Worm (Caenorhabditis elegans) whole organism, L1 larva: ENCODE data around the gene sod-4.

Experiments
- C04F5.9 ChIP-seq: sonication (generic microtip); optimal IDR thresholded peaks from 2 replicates; lab custom pipeline; 2016; ENCODE audit warnings: missing genetic modification characterization, missing compliant biosample characterization
- C34B4.2 ChIP-seq: sonication (generic microtip); optimal IDR thresholded peaks from 2 replicates; lab custom pipeline; 2017; ENCODE audit warnings: mild to moderate bottlenecking, missing genetic modification characterization, missing compliant biosample characterization
- F16B12.6 ChIP-seq: fragments of 150-350 bp; optimal IDR thresholded peaks from 2 replicates; lab custom pipeline; 2014; ENCODE audit warnings: missing biosample characterization, missing genetic modification characterization
- Y116A8C.19 ChIP-seq: sonication (generic microtip); optimal IDR thresholded peaks from 2 replicates; lab custom pipeline; 2016; ENCODE audit warnings: missing compliant biosample characterization, missing genetic modification characterization, borderline replicate concordance
- aha-1 ChIP-seq: fragments of 150-350 bp; optimal IDR thresholded peaks from 2 replicates; lab custom pipeline; 2014; ENCODE audit warnings: missing biosample characterization, missing genetic modification characterization
- alr-1 ChIP-seq: fragments of 200-800 bp; sonication (Bioruptor generic); optimal IDR thresholded peaks from 2 replicates; lab custom pipeline; 2018; ENCODE audit warnings: borderline replicate concordance, mild to moderate bottlenecking, missing genetic modification characterization, missing compliant biosample characterization
- aly-2 ChIP-seq: fragments of 150-350 bp; optimal IDR thresholded peaks from 2 replicates; lab custom pipeline; 2014; ENCODE audit warnings: missing biosample characterization, missing genetic modification characterization
- ama-1 ChIP-seq: fragments of 150-350 bp; optimal IDR thresholded peaks from 2 replicates; lab custom pipeline; 2014
- ceh-63 ChIP-seq: fragments of 200-800 bp; sonication (Bioruptor generic); optimal IDR thresholded peaks from 2 replicates; lab custom pipeline; 2018; ENCODE audit warnings: mild to moderate bottlenecking, missing genetic modification characterization, missing compliant biosample characterization
- ceh-8 ChIP-seq: fragments of 200-800 bp; sonication (Bioruptor generic); optimal IDR thresholded peaks from 2 replicates; lab custom pipeline; 2018; ENCODE audit warnings: mild to moderate bottlenecking, missing genetic modification characterization, moderate library complexity, missing compliant biosample characterization
- ceh-82 ChIP-seq, 3 experiments: fragments of 150-350 bp in 1 of 3; sonication (generic microtip) in 2 of 3; optimal IDR thresholded peaks; 2 replicates each; lab custom pipeline; 2014 to 2017; ENCODE audit warnings: missing biosample characterization in 3 of 3, missing genetic modification characterization in 3 of 3
- ceh-88 ChIP-seq: fragments of 200-800 bp; sonication (Bioruptor generic); IDR thresholded peaks from 2 replicates; pipeline ENCODE4 v1.3.6; 2022; ENCODE audit warnings: missing genetic modification characterization, missing compliant biosample characterization
- ceh-90 ChIP-seq: sonication (generic microtip); optimal IDR thresholded peaks from 2 replicates; lab custom pipeline; 2016; ENCODE audit warnings: missing genetic modification characterization, missing compliant biosample characterization
- ces-1 ChIP-seq: fragments of 150-350 bp; optimal IDR thresholded peaks from 2 replicates; lab custom pipeline; 2014; ENCODE audit warnings: missing biosample characterization, missing genetic modification reagents, missing genetic modification characterization
- dsc-1 ChIP-seq: sonication (generic microtip); optimal IDR thresholded peaks from 2 replicates; lab custom pipeline; 2016; ENCODE audit warnings: mild to moderate bottlenecking, missing genetic modification characterization, missing compliant biosample characterization
- efl-1 ChIP-seq, 4 experiments: fragments of 150-350 bp; optimal IDR thresholded peaks in 3 of 4; peaks in 1 of 4; 1 replicate in 1 of 4; 2 replicates in 3 of 4; lab custom pipeline; 2014; ENCODE audit warnings: missing biosample characterization in 2 of 4, missing genetic modification characterization in 2 of 4, missing genetic modification reagents in 2 of 4
- efl-3 ChIP-seq: fragments of 200-800 bp; sonication (Bioruptor generic); optimal IDR thresholded peaks from 2 replicates; lab custom pipeline; 2018; ENCODE audit warnings: mild to moderate bottlenecking, missing genetic modification characterization, missing compliant biosample characterization
- egl-13 ChIP-seq: sonication (generic microtip); optimal IDR thresholded peaks from 2 replicates; lab custom pipeline; 2016; ENCODE audit warnings: missing genotype, missing genetic modification reagents, missing genetic modification characterization, missing compliant biosample characterization
- elt-2 ChIP-seq: sonication (generic microtip); optimal IDR thresholded peaks from 2 replicates; lab custom pipeline; 2016; ENCODE audit warnings: missing genetic modification characterization, mild to moderate bottlenecking, inconsistent platforms, missing compliant biosample characterization, missing genetic modification reagents
- fkh-4 ChIP-seq: sonication (generic microtip); optimal IDR thresholded peaks from 2 replicates; lab custom pipeline; 2016; ENCODE audit warnings: missing compliant biosample characterization, missing genetic modification characterization, borderline replicate concordance
- fkh-8 ChIP-seq: sonication (generic microtip); optimal IDR thresholded peaks from 2 replicates; lab custom pipeline; 2016; ENCODE audit warnings: mild to moderate bottlenecking, missing genetic modification characterization, missing compliant biosample characterization
- fos-1 ChIP-seq: fragments of 150-350 bp; optimal IDR thresholded peaks from 2 replicates; lab custom pipeline; 2014; ENCODE audit warnings: missing biosample characterization, missing genetic modification characterization
- grh-1 ChIP-seq: fragments of 200-800 bp; sonication (Bioruptor generic); IDR thresholded peaks from 2 replicates; pipeline ENCODE4 v1.3.6; 2022; ENCODE audit warnings: missing genetic modification reagents, missing genetic modification characterization, missing compliant biosample characterization
- hlh-4 ChIP-seq: sonication (generic microtip); optimal IDR thresholded peaks from 2 replicates; lab custom pipeline; 2016; ENCODE audit warnings: mild to moderate bottlenecking, missing genetic modification characterization, missing compliant biosample characterization
- hpl-2 ChIP-seq: fragments of 150-350 bp; optimal IDR thresholded peaks from 2 replicates; lab custom pipeline; 2014; ENCODE audit warnings: missing biosample characterization, missing genetic modification reagents, missing genetic modification characterization
- irx-1 ChIP-seq: sonication (generic microtip); optimal IDR thresholded peaks from 2 replicates; lab custom pipeline; 2016; ENCODE audit warnings: missing genetic modification characterization, missing compliant biosample characterization
- isw-1 ChIP-seq: fragments of 200-800 bp; sonication (Bioruptor generic); IDR thresholded peaks from 2 replicates; pipeline ENCODE4 v1.3.6; 2022; ENCODE audit warnings: missing genetic modification characterization, missing compliant biosample characterization
- jun-1 ChIP-seq: fragments of 150-350 bp; optimal IDR thresholded peaks from 2 replicates; lab custom pipeline; 2014; ENCODE audit warnings: missing biosample characterization, missing genetic modification reagents, missing genetic modification characterization
- lin-13 ChIP-seq: fragments of 150-350 bp; optimal IDR thresholded peaks from 2 replicates; lab custom pipeline; 2014; ENCODE audit warnings: missing biosample characterization, missing genetic modification reagents, missing genetic modification characterization
- lin-15B ChIP-seq: fragments of 150-350 bp; sonication (generic microtip); optimal IDR thresholded peaks from 3 replicates; lab custom pipeline; 2014; ENCODE audit warnings: missing biosample characterization, missing genetic modification characterization
- lin-35 ChIP-seq, 2 experiments: fragments of 150-350 bp; optimal IDR thresholded peaks; 2 replicates each; lab custom pipeline; 2014; ENCODE audit warnings: missing biosample characterization in 2 of 2, missing genetic modification characterization in 2 of 2, missing genetic modification reagents in 2 of 2
- mab-9 ChIP-seq: fragments of 200-800 bp; sonication (Bioruptor generic); IDR thresholded peaks from 2 replicates; pipeline ENCODE4 v1.3.6; 2022; ENCODE audit warnings: missing genetic modification reagents, missing genetic modification characterization, missing compliant biosample characterization
- mef-2 ChIP-seq: fragments of 150-350 bp; optimal IDR thresholded peaks from 2 replicates; lab custom pipeline; 2014; ENCODE audit warnings: missing biosample characterization, missing genetic modification characterization
- nhr-20 ChIP-seq: sonication (generic microtip); optimal IDR thresholded peaks from 2 replicates; lab custom pipeline; 2016; ENCODE audit warnings: mild to moderate bottlenecking, missing genetic modification characterization, missing compliant biosample characterization
- nhr-237 ChIP-seq: fragments of 150-350 bp; optimal IDR thresholded peaks from 2 replicates; lab custom pipeline; 2014; ENCODE audit warnings: missing biosample characterization, missing genetic modification characterization
- nhr-47 ChIP-seq: sonication (generic microtip); optimal IDR thresholded peaks from 2 replicates; lab custom pipeline; 2016; ENCODE audit warnings: mild to moderate bottlenecking, missing genetic modification characterization, moderate library complexity, missing compliant biosample characterization
- nhr-84 ChIP-seq: sonication (generic microtip); optimal IDR thresholded peaks from 2 replicates; lab custom pipeline; 2017; ENCODE audit warnings: missing biosample characterization, missing genetic modification characterization
- pag-3 ChIP-seq: sonication (generic microtip); optimal IDR thresholded peaks from 2 replicates; lab custom pipeline; 2017; ENCODE audit warnings: missing genetic modification characterization, mild to moderate bottlenecking, missing compliant biosample characterization, antibody characterized with exemption, borderline replicate concordance; ENCODE audit not compliant: insufficient read depth
- pax-3 ChIP-seq: fragments of 200-800 bp; sonication (Bioruptor generic); optimal IDR thresholded peaks from 2 replicates; lab custom pipeline; 2018; ENCODE audit warnings: mild to moderate bottlenecking, missing genetic modification characterization, moderate library complexity, missing compliant biosample characterization
- rnt-1 ChIP-seq: sonication (generic microtip); optimal IDR thresholded peaks from 2 replicates; lab custom pipeline; 2016; ENCODE audit warnings: mild to moderate bottlenecking, missing genetic modification characterization, moderate library complexity, missing compliant biosample characterization
- skn-1 ChIP-seq: fragments of 150-350 bp; optimal IDR thresholded peaks from 2 replicates; lab custom pipeline; 2014; ENCODE audit warnings: missing biosample characterization, missing genetic modification characterization
- snpc-4 ChIP-seq: fragments of 150-350 bp; optimal IDR thresholded peaks from 2 replicates; lab custom pipeline; 2014; ENCODE audit warnings: missing biosample characterization, missing genetic modification characterization
- sox-4 ChIP-seq: sonication (generic microtip); optimal IDR thresholded peaks from 2 replicates; lab custom pipeline; 2016; ENCODE audit warnings: missing genetic modification characterization, missing compliant biosample characterization
- sup-37 ChIP-seq: fragments of 200-800 bp; sonication (Bioruptor generic); optimal IDR thresholded peaks from 2 replicates; lab custom pipeline; 2018; ENCODE audit warnings: mild to moderate bottlenecking, missing genetic modification characterization, missing compliant biosample characterization
- tlp-1 ChIP-seq: fragments of 150-350 bp; optimal IDR thresholded peaks from 2 replicates; lab custom pipeline; 2014; ENCODE audit warnings: missing biosample characterization, missing genetic modification characterization
- unc-130 ChIP-seq: fragments of 150-350 bp; optimal IDR thresholded peaks from 2 replicates; lab custom pipeline; 2017; ENCODE audit warnings: missing biosample characterization, missing genetic modification characterization, inconsistent platforms
- unc-30 ChIP-seq: sonication (generic microtip); optimal IDR thresholded peaks from 2 replicates; lab custom pipeline; 2017; ENCODE audit warnings: missing biosample characterization, missing genetic modification characterization
- unc-86 ChIP-seq: sonication (generic microtip); optimal IDR thresholded peaks from 2 replicates; lab custom pipeline; 2016; ENCODE audit warnings: missing genetic modification characterization, missing compliant biosample characterization
- unc-98 ChIP-seq: fragments of 200-800 bp; sonication (Bioruptor generic); IDR thresholded peaks from 2 replicates; pipeline ENCODE4 v1.3.6; 2022; ENCODE audit warnings: missing genetic modification characterization, missing compliant biosample characterization
- xbp-1 ChIP-seq: sonication (generic microtip); optimal IDR thresholded peaks from 2 replicates; lab custom pipeline; 2016; ENCODE audit warnings: missing genetic modification characterization, missing compliant biosample characterization
- zag-1 ChIP-seq: fragments of 150-350 bp; optimal IDR thresholded peaks from 2 replicates; lab custom pipeline; 2014; ENCODE audit warnings: missing biosample characterization, missing genetic modification characterization
- zip-4 ChIP-seq: fragments of 200-800 bp; sonication (Bioruptor generic); optimal IDR thresholded peaks from 2 replicates; lab custom pipeline; 2018; ENCODE audit warnings: mild to moderate bottlenecking, missing genetic modification characterization, moderate library complexity, missing compliant biosample characterization
- ztf-11 ChIP-seq, 2 experiments: sonication (generic microtip); optimal IDR thresholded peaks; 2 replicates each; lab custom pipeline; 2016 to 2017; ENCODE audit warnings: missing genetic modification characterization in 2 of 2, missing biosample characterization in 1 of 2, missing compliant biosample characterization in 1 of 2
- ztf-4 ChIP-seq: fragments of 150-350 bp; optimal IDR thresholded peaks from 2 replicates; lab custom pipeline; 2014; ENCODE audit warnings: missing biosample characterization, missing genetic modification characterization

The sod-4 gene

DNA sequence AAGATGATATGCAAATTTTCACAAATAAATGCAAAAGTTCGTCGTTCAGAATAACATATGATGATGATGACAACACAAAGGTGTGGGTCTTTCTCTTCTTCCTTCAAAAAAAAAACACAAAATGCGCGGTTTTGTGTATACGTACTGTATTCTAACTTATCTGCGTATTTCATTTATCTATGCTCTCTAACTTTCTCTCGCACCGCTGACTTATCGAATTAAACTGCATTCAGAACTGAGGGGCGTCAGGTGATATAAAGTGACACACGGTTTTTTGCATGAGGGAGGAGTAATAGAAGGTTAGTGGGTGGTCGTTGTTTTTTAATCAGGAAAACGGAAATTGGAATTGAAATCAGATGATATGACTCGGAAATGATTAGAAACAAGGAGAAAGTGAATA, at the start of gene sod-4:
sod-4 (minus strand) TSS at position 109 of the 400 bp plus-strand sequence.
- TF ChIP-seq lin-13: peak; percentile 13
- no peak for TF ChIP-seq ztf-11 (tag; optimal IDR thresholded peaks at IDR 0.05; lab: Kevin White, UChicago)
- TF ChIP-seq lin-15B: no peak
- TF ChIP-seq alr-1 (tag; lab: Kevin White, UChicago): no peak
- TF ChIP-seq jun-1: no peak
- TF ChIP-seq aha-1 (tag; lab: Kevin White, UChicago): no peak
- no peak for TF ChIP-seq ceh-82 (tag; optimal IDR thresholded peaks at IDR 0.05; lab: Kevin White, UChicago)
- TF ChIP-seq unc-30 (tag; lab: Kevin White, UChicago): no peak
- TF ChIP-seq snpc-4 (tag; lab: Kevin White, UChicago): no peak
- TF ChIP-seq Y116A8C.19 (tag; lab: Kevin White, UChicago): no peak
- TF ChIP-seq elt-2: no peak
- TF ChIP-seq efl-1 (optimal IDR thresholded peaks at IDR 0.05; lab: Kevin White, UChicago): peak in 1 of 2 experiments; percentile 6
- TF ChIP-seq efl-1 (GFP tag; optimal IDR thresholded peaks at IDR 0.05 in 1 of 2; lab: Kevin White, UChicago): peak in 1 of 2 experiments; percentile 86
- TF ChIP-seq mef-2 (tag; lab: Kevin White, UChicago): no peak
- no peak for TF ChIP-seq unc-98 (GFP tag; lab: Robert Waterston, UW)
- no peak for TF ChIP-seq hpl-2 (GFP tag; lab: Kevin White, UChicago)
- peak in 1 of 2 experiments; percentile 77 for TF ChIP-seq lin-35 (GFP tag; optimal IDR thresholded peaks at IDR 0.05; lab: Kevin White, UChicago)
- TF ChIP-seq ceh-8 (GFP tag; lab: Kevin White, UChicago): no peak
- no peak for TF ChIP-seq unc-130
- no peak for TF ChIP-seq dsc-1 (tag; lab: Kevin White, UChicago)
- TF ChIP-seq nhr-47 (tag; lab: Kevin White, UChicago): peak; percentile 16
- TF ChIP-seq grh-1: no peak
- TF ChIP-seq hlh-4: no peak
- no peak for TF ChIP-seq sup-37 (GFP tag; lab: Kevin White, UChicago)
- peak; percentile 64 for TF ChIP-seq nhr-20 (tag; lab: Kevin White, UChicago)
- TF ChIP-seq ceh-90 (tag; lab: Kevin White, UChicago): no peak
- no peak for TF ChIP-seq aly-2
- TF ChIP-seq skn-1 (tag; lab: Kevin White, UChicago): peak; percentile 25
- TF ChIP-seq pax-3 (tag; lab: Kevin White, UChicago): no peak
- TF ChIP-seq C34B4.2 (tag; lab: Kevin White, UChicago): no peak
- TF ChIP-seq fkh-4 (tag; lab: Kevin White, UChicago): no peak
- TF ChIP-seq pag-3: peak; percentile 2
- TF ChIP-seq F16B12.6 (tag; lab: Kevin White, UChicago): no peak
- no peak for TF ChIP-seq nhr-84 (tag; lab: Kevin White, UChicago)
- TF ChIP-seq ama-1 (lab: Kevin White, UChicago): no peak
- TF ChIP-seq fos-1 (tag; lab: Kevin White, UChicago): no peak
- TF ChIP-seq mab-9 (GFP tag; lab: Robert Waterston, UW): no peak
- TF ChIP-seq ztf-4 (tag; lab: Kevin White, UChicago): no peak
- no peak for TF ChIP-seq C04F5.9 (tag; lab: Kevin White, UChicago)
- TF ChIP-seq ceh-63 (GFP tag; lab: Kevin White, UChicago): no peak
- no peak for TF ChIP-seq zag-1 (tag; lab: Kevin White, UChicago)
- no peak for TF ChIP-seq rnt-1 (tag; lab: Kevin White, UChicago)
- no peak for TF ChIP-seq efl-3 (GFP tag; lab: Kevin White, UChicago)
- no peak for TF ChIP-seq isw-1
- TF ChIP-seq tlp-1 (tag; lab: Kevin White, UChicago): no peak
- TF ChIP-seq xbp-1 (tag; lab: Kevin White, UChicago): no peak
- TF ChIP-seq zip-4 (GFP tag; lab: Kevin White, UChicago): no peak
- no peak for TF ChIP-seq egl-13 (tag; lab: Kevin White, UChicago)
- no peak for TF ChIP-seq fkh-8
- TF ChIP-seq nhr-237 (tag; lab: Kevin White, UChicago): no peak
- no peak for TF ChIP-seq unc-86 (tag; lab: Kevin White, UChicago)
- no peak for TF ChIP-seq ceh-88
- TF ChIP-seq ces-1 (GFP tag; lab: Kevin White, UChicago): no peak
- no peak for TF ChIP-seq irx-1 (tag; lab: Kevin White, UChicago)
- no peak for TF ChIP-seq sox-4 (tag; lab: Kevin White, UChicago)
